Worm (Caenorhabditis elegans): ENCODE measurements around the gene dlat-1.

- TF ChIP-seq nhr-11 (tag; optimal IDR thresholded peaks at IDR 0.05) (no peak), snpc-4 (tag; optimal IDR thresholded peaks at IDR 0.05) (no peak), ceh-9 (tag; optimal IDR thresholded peaks at IDR 0.05) (no peak), skn-1 (tag; optimal IDR thresholded peaks at IDR 0.05) (no peak), nhr-28 (tag; optimal IDR thresholded peaks at IDR 0.05) (no peak), ceh-82 (tag; optimal IDR thresholded peaks at IDR 0.05) (no peak), zag-1 (tag; optimal IDR thresholded peaks at IDR 0.05) (no peak), ama-1 (optimal IDR thresholded peaks at IDR 0.05) (peak; percentile 65), ztf-11 (tag; optimal IDR thresholded peaks at IDR 0.05) (no peak), aly-2 (tag; optimal IDR thresholded peaks at IDR 0.05) (no peak), eor-1 (tag; optimal IDR thresholded peaks at IDR 0.05) (no peak), elt-1 (tag; optimal IDR thresholded peaks at IDR 0.05) (no peak), pha-4 (tag; optimal IDR thresholded peaks at IDR 0.05) (no peak), sea-2 (GFP tag; optimal IDR thresholded peaks at IDR 0.05) (no peak)
Measured at ce11 chrV:14411989-14412388, 35.1 kb downstream of the dlat-1 start.
